Fruit fly (Drosophila melanogaster) S2 (cell line): ENCODE data around the gene Tpi.

Source experiments
- CG8478 ChIP-seq: fragments of >200 bp; optimal IDR thresholded peaks from 2 replicates; lab custom pipeline; 2018
- CTCF ChIP-seq, 2 experiments: fragments of >200 bp; optimal IDR thresholded peaks; 2 replicates each; lab custom pipeline; 2018

Gene Tpi

dm6 chr3R:30134063-30135047, at the start of gene Tpi:
Tpi (minus strand) TSS chr3R:30134599.
- TF ChIP-seq CTCF (optimal IDR thresholded peaks at IDR 0.05; lab: Kevin White, UChicago) = no peak

- TF ChIP-seq CTCF (optimal IDR thresholded peaks at IDR 0.05; lab: Kevin White, UChicago) = no peak
- no peak for TF ChIP-seq CG8478 (lab: Kevin White, UChicago)
These were observed 49.5 kb upstream of the Tpi start for dm6 chr3R:30183872-30184271.

dm6 chr3R:30179934-30180333, 45.5 kb upstream of the Tpi start, which contains the start of gene Bet5:
Bet5 (plus strand) TSS chr3R:30180232.
- TF ChIP-seq CG8478 (lab: Kevin White, UChicago) = no peak
- no peak for TF ChIP-seq CTCF (optimal IDR thresholded peaks at IDR 0.05; lab: Kevin White, UChicago)

dm6 chr3R:30177494-30177893, 43.1 kb upstream of the Tpi start, which contains the start of the genes CG1983 and CG15530:
CG1983 (minus strand) TSS chr3R:30177700.
CG15530 (plus strand) TSS chr3R:30177877.
- TF ChIP-seq CG8478 (lab: Kevin White, UChicago) = no peak
- no peak for TF ChIP-seq CTCF (optimal IDR thresholded peaks at IDR 0.05; lab: Kevin White, UChicago)

dm6 chr3R:30176314-30176713, 41.9 kb upstream of the Tpi start:
- TF ChIP-seq CG8478 (lab: Kevin White, UChicago) = no peak
- TF ChIP-seq CTCF (optimal IDR thresholded peaks at IDR 0.05; lab: Kevin White, UChicago) = no peak

- TF ChIP-seq CG8478 (lab: Kevin White, UChicago) (no peak), CTCF (optimal IDR thresholded peaks at IDR 0.05; lab: Kevin White, UChicago) (no peak)
These were observed 40.7 kb upstream of the Tpi start for dm6 chr3R:30175045-30175589.

- TF ChIP-seq CG8478 (lab: Kevin White, UChicago) (no peak), CTCF (optimal IDR thresholded peaks at IDR 0.05; lab: Kevin White, UChicago) (no peak)
These were observed 40.0 kb upstream of the Tpi start, which contains the start of gene Mlc2 for dm6 chr3R:30174160-30175002. Mlc2 (minus strand) TSS chr3R:30174551.

dm6 chr3R:30170671-30171667, 36.6 kb upstream of the Tpi start, which contains the start of gene Rsod:
Rsod (minus strand) TSS chr3R:30171207.
- no peak for TF ChIP-seq CG8478 (lab: Kevin White, UChicago)
- no peak for TF ChIP-seq CTCF (optimal IDR thresholded peaks at IDR 0.05; lab: Kevin White, UChicago)

- TF ChIP-seq CG8478 (lab: Kevin White, UChicago) (no peak), CTCF (optimal IDR thresholded peaks at IDR 0.05; lab: Kevin White, UChicago) (no peak)
These were observed 31.9 kb upstream of the Tpi start, which contains the start of gene VhaAC45RP for dm6 chr3R:30166159-30166784. VhaAC45RP (minus strand) TSS chr3R:30166419.

- TF ChIP-seq CTCF (optimal IDR thresholded peaks at IDR 0.05; lab: Kevin White, UChicago) (no peak), CG8478 (lab: Kevin White, UChicago) (no peak)
These were observed 29.8 kb upstream of the Tpi start for dm6 chr3R:30164162-30164561.

- TF ChIP-seq CG8478 (lab: Kevin White, UChicago) (no peak), CTCF (optimal IDR thresholded peaks at IDR 0.05; lab: Kevin White, UChicago) (no peak)
These were observed 28.8 kb upstream of the Tpi start for dm6 chr3R:30163228-30163627.

- no peak for TF ChIP-seq CTCF (optimal IDR thresholded peaks at IDR 0.05; lab: Kevin White, UChicago)
- no peak for TF ChIP-seq CG8478 (lab: Kevin White, UChicago)
These were observed 26.0 kb upstream of the Tpi start, which contains the start of gene CG11498 for dm6 chr3R:30160312-30160942. CG11498 (minus strand) TSS chr3R:30160473.
